Worm (Caenorhabditis elegans) whole organism, young adult: ENCODE results near the gene stt-3.

Source experiments
- F39B2.1 ChIP-seq: fragments of 200-800 bp; sonication (Bioruptor generic); IDR thresholded peaks from 2 replicates; pipeline ENCODE4 v1.3.6; 2022; ENCODE audit warnings: missing genetic modification reagents, missing genetic modification characterization, missing compliant biosample characterization
- ZK185.1 ChIP-seq: sonication (generic microtip); optimal IDR thresholded peaks from 2 replicates; lab custom pipeline; 2016; ENCODE audit warnings: mild to moderate bottlenecking, missing genetic modification characterization, missing compliant biosample characterization; ENCODE audit not compliant: poor library complexity, severe bottlenecking
- ama-1 ChIP-seq, 3 experiments: fragments of 150-350 bp in 1 of 3; sonication (generic microtip) in 2 of 3; optimal IDR thresholded peaks; 2 replicates each; lab custom pipeline; 2014 to 2018; ENCODE audit warnings: missing biosample characterization in 2 of 3, missing genetic modification characterization in 2 of 3, missing genetic modification reagents in 2 of 3
- athp-1 ChIP-seq: sonication (generic microtip); optimal IDR thresholded peaks from 2 replicates; lab custom pipeline; 2017; ENCODE audit warnings: mild to moderate bottlenecking, missing genetic modification characterization, missing compliant biosample characterization
- ekl-4 ChIP-seq: fragments of 200-800 bp; sonication (Bioruptor generic); IDR thresholded peaks from 2 replicates; pipeline ENCODE4 v1.3.6; 2022; ENCODE audit warnings: missing genetic modification reagents, missing genetic modification characterization, missing compliant biosample characterization
- gei-17 ChIP-seq: fragments of 200-800 bp; sonication (Bioruptor generic); optimal IDR thresholded peaks from 2 replicates; lab custom pipeline; 2018; ENCODE audit warnings: mild to moderate bottlenecking, missing genetic modification characterization, missing compliant biosample characterization
- hrde-1 ChIP-seq: sonication (generic microtip); optimal IDR thresholded peaks from 2 replicates; lab custom pipeline; 2016; ENCODE audit warnings: missing genetic modification characterization, mild to moderate bottlenecking, missing compliant biosample characterization, moderate library complexity, missing genotype, missing genetic modification reagents, borderline replicate concordance
- madf-10 ChIP-seq: sonication (generic microtip); optimal IDR thresholded peaks from 2 replicates; lab custom pipeline; 2016; ENCODE audit warnings: mild to moderate bottlenecking, missing genetic modification characterization, missing compliant biosample characterization
- mcd-1 ChIP-seq: fragments of 200-800 bp; sonication (Bioruptor generic); IDR thresholded peaks from 2 replicates; pipeline ENCODE4 v1.3.6; 2022; ENCODE audit warnings: missing genetic modification reagents, missing genetic modification characterization, missing compliant biosample characterization
- mes-4 ChIP-seq: sonication (generic microtip); optimal IDR thresholded peaks from 2 replicates; lab custom pipeline; 2016; ENCODE audit warnings: missing genotype, missing genetic modification characterization, missing compliant biosample characterization
- nfya-1 ChIP-seq: sonication (generic microtip); optimal IDR thresholded peaks from 2 replicates; lab custom pipeline; 2017; ENCODE audit warnings: antibody characterized with exemption, missing compliant biosample characterization, missing genetic modification characterization, borderline replicate concordance; ENCODE audit not compliant: insufficient read depth
- snpc-4 ChIP-seq, 5 experiments: fragments of 150-350 bp in 1 of 5; sonication (generic microtip) in 4 of 5; optimal IDR thresholded peaks; 2 replicates each; lab custom pipeline; 2014 to 2018; ENCODE audit warnings: missing genetic modification characterization in 5 of 5, missing biosample characterization in 3 of 5, antibody characterized with exemption in 2 of 5, mild to moderate bottlenecking in 2 of 5, missing compliant biosample characterization in 2 of 5, missing genotype in 2 of 5, moderate library complexity in 2 of 5, missing genetic modification reagents in 1 of 5
- xnd-1 ChIP-seq: sonication (generic microtip); optimal IDR thresholded peaks from 2 replicates; lab custom pipeline; 2016; ENCODE audit warnings: missing genotype, missing genetic modification reagents, missing genetic modification characterization, missing compliant biosample characterization

- no peak for TF ChIP-seq madf-10 (tag; lab: Kevin White, UChicago)
- TF ChIP-seq ZK185.1 (tag; lab: Kevin White, UChicago): no peak
- no peak for TF ChIP-seq xnd-1 (tag; lab: Kevin White, UChicago)
- no peak for TF ChIP-seq nfya-1
- no peak for TF ChIP-seq hrde-1 (tag; lab: Kevin White, UChicago)
- TF ChIP-seq athp-1: no peak
- no peak for TF ChIP-seq ekl-4 (GFP tag; lab: Robert Waterston, UW)
- no peak for TF ChIP-seq gei-17
- TF ChIP-seq ama-1 (optimal IDR thresholded peaks at IDR 0.05; lab: Kevin White, UChicago): no peak
- TF ChIP-seq ama-1 (GFP tag; optimal IDR thresholded peaks at IDR 0.05; lab: Kevin White, UChicago): no peak
- no peak for TF ChIP-seq mcd-1 (GFP tag; lab: Robert Waterston, UW)
- TF ChIP-seq mes-4: no peak
- TF ChIP-seq F39B2.1: no peak
- no peak for TF ChIP-seq snpc-4 (GFP tag; optimal IDR thresholded peaks at IDR 0.05; lab: Kevin White, UChicago)
- no peak for TF ChIP-seq snpc-4 (tag; optimal IDR thresholded peaks at IDR 0.05; lab: Kevin White, UChicago)
These were observed 6.3 kb downstream of the stt-3 start, which contains the start of gene srg-8 for ce11 chrIII:6254737-6255136.
